Fruit fly (Drosophila melanogaster) whole organism, embryonic: ENCODE measurements around the gene CG5966.

Experiments
- C15 ChIP-seq: fragments of 200-800 bp; sonication (Bioruptor generic); IDR thresholded peaks from 3 replicates; pipeline ENCODE4 v1.3.6; 2022; ENCODE audit warnings: missing biosample characterization, missing genetic modification characterization
- CG14014 ChIP-seq: fragments of 200-800 bp; sonication (Bioruptor generic); IDR thresholded peaks from 2 replicates; pipeline ENCODE4 v1.3.6; 2022; ENCODE audit warnings: missing biosample characterization, missing genetic modification characterization
- CG14050 ChIP-seq: fragments of 200-800 bp; sonication (Bioruptor generic); IDR thresholded peaks from 3 replicates; pipeline ENCODE4 v1.3.6; 2022; ENCODE audit warnings: missing biosample characterization, missing genetic modification characterization
- CG14965 ChIP-seq: fragments of 200-800 bp; sonication (Bioruptor generic); optimal IDR thresholded peaks from 2 replicates; lab custom pipeline; 2016; ENCODE audit warnings: missing biosample characterization, missing genetic modification characterization, borderline replicate concordance
- CG1602 ChIP-seq: fragments of 200-800 bp; sonication (Bioruptor generic); optimal IDR thresholded peaks from 3 replicates; lab custom pipeline; 2016; ENCODE audit warnings: missing biosample characterization, missing genetic modification characterization
- CG18476 ChIP-seq: fragments of 200-800 bp; sonication (Bioruptor generic); optimal IDR thresholded peaks from 2 replicates; lab custom pipeline; 2016; ENCODE audit warnings: missing biosample characterization, mild to moderate bottlenecking, missing genetic modification characterization
- CG2202 ChIP-seq: fragments of 200-800 bp; sonication (Bioruptor generic); optimal IDR thresholded peaks from 2 replicates; lab custom pipeline; 2018; ENCODE audit warnings: missing biosample characterization, mild to moderate bottlenecking, missing genetic modification characterization
- CG2712 ChIP-seq: fragments of 200-800 bp; optimal IDR thresholded peaks from 3 replicates; lab custom pipeline; 2019; ENCODE audit warnings: missing biosample characterization, mild to moderate bottlenecking, missing genetic modification characterization, moderate library complexity
- CG2875 ChIP-seq: fragments of 200-800 bp; sonication (Bioruptor generic); optimal IDR thresholded peaks from 2 replicates; lab custom pipeline; 2017; ENCODE audit warnings: missing biosample characterization, mild to moderate bottlenecking, missing genetic modification characterization, missing genetic modification reagents
- CG30403 ChIP-seq: fragments of 200-800 bp; sonication (Bioruptor generic); optimal IDR thresholded peaks from 3 replicates; lab custom pipeline; 2016; ENCODE audit warnings: missing biosample characterization, missing genetic modification characterization
- CG4730 ChIP-seq: fragments of 200-800 bp; sonication (Bioruptor generic); IDR thresholded peaks from 2 replicates; pipeline ENCODE4 v1.3.6; 2022; ENCODE audit warnings: missing biosample characterization, missing genetic modification characterization
- CG9727 ChIP-seq: fragments of 200-800 bp; sonication (Bioruptor generic); optimal IDR thresholded peaks from 3 replicates; lab custom pipeline; 2017; ENCODE audit warnings: missing biosample characterization, mild to moderate bottlenecking, missing genetic modification characterization
- D ChIP-seq, 2 experiments: fragments of 200-800 bp in 1 of 2; fragments of >200 bp in 1 of 2; sonication (Bioruptor generic) in 1 of 2; optimal IDR thresholded peaks; 2 replicates in 1 of 2; 3 replicates in 1 of 2; lab custom pipeline; 2017; ENCODE audit warnings: mild to moderate bottlenecking in 1 of 2, missing biosample characterization in 1 of 2, missing genetic modification characterization in 1 of 2, missing genetic modification reagents in 1 of 2
- Dll ChIP-seq: fragments of 200-800 bp; sonication (Bioruptor generic); IDR thresholded peaks from 4 replicates; pipeline ENCODE4 v1.3.6; 2022; ENCODE audit warnings: missing biosample characterization, missing genetic modification characterization; ENCODE audit not compliant: partially characterized antibody
- Drgx ChIP-seq: fragments of 200-800 bp; sonication (Bioruptor generic); IDR thresholded peaks from 2 replicates; pipeline ENCODE4 v1.3.6; 2022; ENCODE audit warnings: missing biosample characterization, missing genetic modification characterization
- E2f1 ChIP-seq: fragments of 200-800 bp; sonication (Bioruptor generic); IDR thresholded peaks from 2 replicates; pipeline ENCODE4 v1.3.6; 2022; ENCODE audit warnings: missing biosample characterization, missing genetic modification characterization
- ERR ChIP-seq: fragments of 200-800 bp; sonication (Bioruptor generic); optimal IDR thresholded peaks from 2 replicates; lab custom pipeline; 2016; ENCODE audit warnings: missing biosample characterization, missing genetic modification characterization
- Fer1 ChIP-seq: fragments of 200-800 bp; sonication (Bioruptor generic); optimal IDR thresholded peaks from 2 replicates; lab custom pipeline; 2017; ENCODE audit warnings: missing biosample characterization, mild to moderate bottlenecking, missing genetic modification characterization
- H2.0 ChIP-seq: fragments of 200-800 bp; sonication (Bioruptor generic); IDR thresholded peaks from 2 replicates; pipeline ENCODE4 v1.3.6; 2022; ENCODE audit warnings: missing biosample characterization, missing genetic modification characterization
- HLH3B ChIP-seq: fragments of 200-800 bp; sonication (Bioruptor generic); IDR thresholded peaks from 2 replicates; pipeline ENCODE4 v1.3.6; 2022; ENCODE audit warnings: missing biosample characterization, missing genetic modification characterization
- HmgD ChIP-seq: fragments of 200-800 bp; sonication (Bioruptor generic); optimal IDR thresholded peaks from 3 replicates; lab custom pipeline; 2016; ENCODE audit warnings: missing biosample characterization, missing genetic modification characterization
- Lim3 ChIP-seq: fragments of 200-800 bp; sonication (Bioruptor generic); IDR thresholded peaks from 2 replicates; pipeline ENCODE4 v1.3.6; 2022; ENCODE audit warnings: missing biosample characterization, missing genetic modification characterization
- NC2β ChIP-seq: fragments of 200-800 bp; sonication (Bioruptor generic); optimal IDR thresholded peaks from 2 replicates; lab custom pipeline; 2016; ENCODE audit warnings: missing biosample characterization, missing genetic modification characterization
- Nf-YA ChIP-seq: fragments of 200-800 bp; sonication (Bioruptor generic); IDR thresholded peaks from 2 replicates; pipeline ENCODE4 v1.3.6; 2022; ENCODE audit warnings: missing biosample characterization, missing genetic modification characterization
- Six4 ChIP-seq: fragments of 200-800 bp; sonication (Bioruptor generic); optimal IDR thresholded peaks from 2 replicates; lab custom pipeline; 2016; ENCODE audit warnings: missing biosample characterization, missing genetic modification characterization
- Sox102F ChIP-seq: fragments of 200-800 bp; sonication (Bioruptor generic); optimal IDR thresholded peaks from 2 replicates; lab custom pipeline; 2018; ENCODE audit warnings: missing biosample characterization, mild to moderate bottlenecking, missing genetic modification characterization, moderate library complexity
- Trl ChIP-seq, 3 experiments: fragments of >200 bp in 2 of 3; fragments of 200-800 bp in 1 of 3; sonication (Bioruptor generic) in 1 of 3; optimal IDR thresholded peaks; 2 replicates in 1 of 3; 3 replicates in 2 of 3; lab custom pipeline; 2016 to 2017; ENCODE audit warnings: missing biosample characterization in 1 of 3, missing genetic modification characterization in 1 of 3
- Vsx1 ChIP-seq: fragments of 200-800 bp; sonication (Bioruptor generic); optimal IDR thresholded peaks from 2 replicates; lab custom pipeline; 2017; ENCODE audit warnings: missing biosample characterization, mild to moderate bottlenecking, missing genetic modification characterization, missing genetic modification reagents
- ara ChIP-seq: fragments of 200-800 bp; sonication (Bioruptor generic); IDR thresholded peaks from 2 replicates; pipeline ENCODE4 v1.3.6; 2022; ENCODE audit warnings: missing biosample characterization, missing genetic modification characterization
- az2 ChIP-seq: fragments of 200-800 bp; sonication (Bioruptor generic); optimal IDR thresholded peaks from 3 replicates; lab custom pipeline; 2016; ENCODE audit warnings: missing biosample characterization, missing genetic modification characterization
- cato ChIP-seq: fragments of 200-800 bp; sonication (Bioruptor generic); optimal IDR thresholded peaks from 2 replicates; lab custom pipeline; 2016; ENCODE audit warnings: missing biosample characterization, missing genetic modification characterization, borderline replicate concordance
- chif ChIP-seq, 2 experiments: fragments of 200-800 bp; sonication (Bioruptor generic); optimal IDR thresholded peaks; 3 replicates each; lab custom pipeline; 2016; ENCODE audit warnings: missing biosample characterization in 2 of 2, missing genetic modification characterization in 2 of 2
- chn ChIP-seq: fragments of 200-800 bp; sonication (Bioruptor generic); optimal IDR thresholded peaks from 2 replicates; lab custom pipeline; 2016; ENCODE audit warnings: missing biosample characterization, missing genetic modification characterization
- fd96Cb ChIP-seq: fragments of 200-800 bp; sonication (Bioruptor generic); optimal IDR thresholded peaks from 2 replicates; lab custom pipeline; 2018; ENCODE audit warnings: missing biosample characterization, mild to moderate bottlenecking, missing genetic modification characterization, moderate library complexity
- grn ChIP-seq: fragments of 200-800 bp; sonication (Bioruptor generic); optimal IDR thresholded peaks from 3 replicates; lab custom pipeline; 2017; ENCODE audit warnings: missing biosample characterization, missing genetic modification characterization
- hb ChIP-seq: fragments of 200-800 bp; sonication (Bioruptor generic); IDR thresholded peaks from 3 replicates; pipeline ENCODE4 v1.3.6; 2022; ENCODE audit warnings: missing biosample characterization, missing genetic modification characterization; ENCODE audit not compliant: partially characterized antibody
- ind ChIP-seq: fragments of 200-800 bp; sonication (Bioruptor generic); optimal IDR thresholded peaks from 3 replicates; lab custom pipeline; 2016; ENCODE audit warnings: missing biosample characterization, missing genetic modification characterization
- ken ChIP-seq: fragments of 200-800 bp; sonication (Bioruptor generic); IDR thresholded peaks from 3 replicates; pipeline ENCODE4 v1.3.6; 2022; ENCODE audit warnings: missing biosample characterization, missing genetic modification characterization
- onecut ChIP-seq: fragments of 200-800 bp; sonication (Bioruptor generic); IDR thresholded peaks from 2 replicates; pipeline ENCODE4 v1.3.6; 2022; ENCODE audit warnings: missing biosample characterization, missing genetic modification characterization
- pho ChIP-seq: fragments of 200-800 bp; sonication (Bioruptor generic); optimal IDR thresholded peaks from 2 replicates; lab custom pipeline; 2016; ENCODE audit warnings: missing biosample characterization, missing genetic modification characterization
- pnt ChIP-seq: fragments of 200-800 bp; sonication (Bioruptor generic); optimal IDR thresholded peaks from 3 replicates; lab custom pipeline; 2016; ENCODE audit warnings: missing biosample characterization, missing genetic modification characterization
- sens-2 ChIP-seq: fragments of 200-800 bp; sonication (Bioruptor generic); IDR thresholded peaks from 2 replicates; pipeline ENCODE4 v1.3.6; 2022; ENCODE audit warnings: missing biosample characterization, missing genetic modification characterization
- tgo ChIP-seq: fragments of 200-800 bp; sonication (Bioruptor generic); IDR thresholded peaks from 3 replicates; pipeline ENCODE4 v1.3.6; 2022; ENCODE audit warnings: missing biosample characterization, missing genetic modification characterization
- tll ChIP-seq, 2 experiments: fragments of 200-800 bp in 1 of 2; fragments of >200 bp in 1 of 2; sonication (Bioruptor generic) in 1 of 2; optimal IDR thresholded peaks; 2 replicates each; lab custom pipeline; 2017 to 2019; ENCODE audit warnings: missing biosample characterization in 2 of 2, missing genetic modification characterization in 2 of 2, mild to moderate bottlenecking in 1 of 2, moderate library complexity in 1 of 2
- ttk ChIP-seq: fragments of 200-800 bp; sonication (Bioruptor generic); IDR thresholded peaks from 2 replicates; pipeline ENCODE4 v2.1.2; 2022; ENCODE audit warnings: missing biosample characterization, missing genetic modification characterization
- twi ChIP-seq: fragments of 200-800 bp; optimal IDR thresholded peaks from 2 replicates; lab custom pipeline; 2019; ENCODE audit warnings: missing biosample characterization, mild to moderate bottlenecking, missing genetic modification characterization, moderate library complexity
- vnd ChIP-seq: fragments of 200-800 bp; sonication (Bioruptor generic); IDR thresholded peaks from 3 replicates; pipeline ENCODE4 v1.3.6; 2022; ENCODE audit warnings: missing biosample characterization, missing genetic modification characterization; ENCODE audit not compliant: partially characterized antibody
- vvl ChIP-seq: fragments of 200-800 bp; sonication (Bioruptor generic); IDR thresholded peaks from 2 replicates; pipeline ENCODE4 v1.3.6; 2022; ENCODE audit warnings: missing biosample characterization, missing genetic modification characterization

Gene CG5966

DNA sequence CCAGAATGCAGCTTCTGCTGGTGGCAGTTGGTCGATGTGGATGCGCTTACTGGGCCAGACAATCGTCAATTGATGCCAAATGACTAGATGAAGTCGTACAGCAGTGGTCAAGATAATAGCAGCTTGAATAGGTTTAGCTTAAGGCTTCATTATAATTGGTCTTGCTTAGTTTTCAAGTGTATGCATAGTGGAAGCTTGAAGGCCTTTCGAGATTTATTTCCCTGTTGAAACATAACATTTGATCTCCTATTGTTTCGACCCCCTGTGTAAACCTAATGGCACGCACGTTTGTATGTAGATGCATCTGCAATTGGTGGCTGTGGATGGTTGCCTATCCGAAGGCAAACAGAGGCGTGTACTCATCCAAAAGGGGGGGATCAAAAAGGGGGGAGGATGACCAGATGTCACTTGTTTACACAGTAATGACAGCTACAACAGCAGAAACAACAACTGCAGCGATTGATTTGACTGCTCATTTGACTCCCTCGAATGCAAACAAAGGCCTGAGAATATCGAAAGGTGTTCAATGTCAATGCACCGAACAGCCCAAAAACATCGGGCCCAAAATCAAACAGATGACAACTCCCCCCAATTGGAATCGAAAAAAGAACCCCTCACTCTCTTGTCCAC lies 20.4 kb upstream of the CG5966 start (continued):
- peak; percentile 87 for TF ChIP-seq Drgx (GFP tag; lab: Robert Waterston, UW)
- peak; percentile 20 for TF ChIP-seq CG30403
- peak; percentile 43; the same call in 1 of the 2 replicates for TF ChIP-seq ttk
- peak; percentile 46; the same call in 1 of the 3 replicates for TF ChIP-seq ken (GFP tag; lab: Robert Waterston, UW)
- TF ChIP-seq D (optimal IDR thresholded peaks at IDR 0.05; lab: Kevin White, UChicago): no peak
- peak; percentile 40 for TF ChIP-seq D (GFP tag; optimal IDR thresholded peaks at IDR 0.05; lab: Kevin White, UChicago)
- peak; percentile 32 for TF ChIP-seq CG2875 (GFP tag; lab: Kevin White, UChicago)
- peak; percentile 9 for TF ChIP-seq ind
- TF ChIP-seq H2.0: 0 out of 2 replicates have a peak, but pooled peaks have one; percentile 20
- no peak for TF ChIP-seq pho
- TF ChIP-seq CG14014: no peak
- no peak for TF ChIP-seq Fer1 (GFP tag; lab: Kevin White, UChicago)
- peak; percentile 51 for TF ChIP-seq twi
- peak; percentile 16 for TF ChIP-seq NC2β
- TF ChIP-seq hb: no peak
- peak; percentile 74 for TF ChIP-seq vvl (GFP tag; lab: Robert Waterston, UW)
- peak; percentile 29 for TF ChIP-seq CG1602 (GFP tag; lab: Kevin White, UChicago)
- no peak for TF ChIP-seq Nf-YA (GFP tag; lab: Robert Waterston, UW)
- no peak for TF ChIP-seq C15 (GFP tag; lab: Robert Waterston, UW)
- no peak for TF ChIP-seq Dll (GFP tag; lab: Robert Waterston, UW)
- no peak for TF ChIP-seq vnd (GFP tag; lab: Robert Waterston, UW)
- peak; percentile 40 for TF ChIP-seq CG9727 (GFP tag; lab: Kevin White, UChicago)
- TF ChIP-seq tgo (GFP tag; lab: Robert Waterston, UW): peak; percentile 25; the same call in 1 of the 3 replicates
- TF ChIP-seq Lim3 (GFP tag; lab: Robert Waterston, UW): no peak
- peak; percentile 24; the same call in 1 of the 2 replicates for TF ChIP-seq onecut
- peak; percentile 63; the same call in 1 of the 2 replicates for TF ChIP-seq ara
- 0 out of 2 replicates have a peak, but pooled peaks have one; percentile 31 for TF ChIP-seq CG4730
- TF ChIP-seq az2: peak; percentile 43
- TF ChIP-seq Sox102F (GFP tag; lab: Kevin White, UChicago): peak; percentile 53
- no peak for TF ChIP-seq Trl (optimal IDR thresholded peaks at IDR 0.05; lab: Kevin White, UChicago)
- TF ChIP-seq Trl (GFP tag; optimal IDR thresholded peaks at IDR 0.05; lab: Kevin White, UChicago): no peak
- TF ChIP-seq Six4 (GFP tag; lab: Kevin White, UChicago): peak; percentile 35
- TF ChIP-seq fd96Cb (tag; lab: Kevin White, UChicago): peak; percentile 49
- TF ChIP-seq CG18476 (GFP tag; lab: Kevin White, UChicago): no peak
- TF ChIP-seq CG2712: peak; percentile 62
- TF ChIP-seq HLH3B (GFP tag; lab: Robert Waterston, UW): 0 out of 2 replicates have a peak, but pooled peaks have one; percentile 15
- TF ChIP-seq chif (GFP tag; optimal IDR thresholded peaks at IDR 0.05; lab: Kevin White, UChicago): peak; percentile 21 to 45
- peak; percentile 21 for TF ChIP-seq pnt
- TF ChIP-seq grn (GFP tag; lab: Kevin White, UChicago): no peak
- no peak for TF ChIP-seq tll (GFP tag; optimal IDR thresholded peaks at IDR 0.05; lab: Kevin White, UChicago)
- peak; percentile 12 for TF ChIP-seq CG2202 (tag; lab: Kevin White, UChicago)
- TF ChIP-seq E2f1 (GFP tag; lab: Robert Waterston, UW): 0 out of 2 replicates have a peak, but pooled peaks have one; percentile 26
- peak; percentile 11 for TF ChIP-seq chn
- peak; percentile 12; the same call in 1 of the 2 replicates for TF ChIP-seq sens-2 (GFP tag; lab: Robert Waterston, UW)
- TF ChIP-seq ERR (GFP tag; lab: Kevin White, UChicago): no peak
- TF ChIP-seq CG14050: peak; percentile 14; the same call in 1 of the 3 replicates
- TF ChIP-seq cato (GFP tag; lab: Kevin White, UChicago): no peak
- no peak for TF ChIP-seq Vsx1 (GFP tag; lab: Kevin White, UChicago)
- TF ChIP-seq CG14965 (GFP tag; lab: Kevin White, UChicago): no peak
- no peak for TF ChIP-seq HmgD (GFP tag; lab: Kevin White, UChicago)
